Worm (Caenorhabditis elegans): Measurements from ENCODE around the gene F59B10.3.

The F59B10.3 gene

DNA sequence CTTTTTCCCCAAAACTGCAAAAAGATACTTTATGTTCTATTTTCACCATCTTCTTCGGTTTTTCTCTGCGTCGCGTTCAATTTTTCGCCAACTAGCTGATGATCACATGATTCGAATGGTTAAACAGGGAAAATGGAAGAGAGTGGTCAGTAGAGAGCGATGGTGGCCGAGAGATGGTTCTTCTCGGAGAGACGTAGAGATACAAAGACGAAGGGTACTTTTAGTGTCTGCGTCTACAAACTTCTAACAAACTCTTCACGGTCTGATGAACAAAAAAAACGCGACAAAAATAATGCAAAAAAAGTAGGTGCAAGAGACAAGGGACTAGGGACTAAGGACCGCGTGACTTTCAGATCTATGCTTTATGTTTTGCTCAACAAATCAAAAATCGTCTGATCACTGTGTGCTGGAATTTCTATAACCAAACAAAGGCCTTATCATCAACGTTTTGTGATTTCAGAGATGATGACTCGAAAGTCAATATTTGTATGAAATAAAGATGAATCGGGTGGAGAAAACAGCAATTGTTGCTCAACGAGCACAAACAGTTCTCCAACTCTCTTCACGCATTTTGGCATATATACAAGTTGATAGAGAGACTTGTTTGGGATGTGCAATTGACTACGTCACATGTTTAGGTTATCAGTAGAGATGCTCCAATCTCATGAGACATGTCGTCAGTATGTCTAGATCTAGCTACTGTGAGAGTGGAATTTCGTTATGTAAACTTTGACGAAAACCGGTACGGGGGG, 41.8 kb downstream of the F59B10.3 start (continued):
- TF ChIP-seq F23B12.7 (tag; optimal IDR thresholded peaks at IDR 0.05; ENCODE audit: insufficient read depth) (no peak), ekl-4 (GFP tag; IDR thresholded peaks at IDR 0.05) (peak; percentile 71), aptf-3 (GFP tag; IDR thresholded peaks at IDR 0.05) (no peak), Y79H2A.3 (GFP tag; conservative IDR thresholded peaks at IDR 0.05) (no peak), sdz-38 (tag; optimal IDR thresholded peaks at IDR 0.05) (no peak), aptf-2 (GFP tag; conservative IDR thresholded peaks at IDR 0.05) (no peak), F22D6.2 (tag; optimal IDR thresholded peaks at IDR 0.05) (peak; percentile 76), egl-18 (GFP tag; IDR thresholded peaks at IDR 0.05) (no peak), chd-7 (tag; optimal IDR thresholded peaks at IDR 0.05) (peak; percentile 87), unc-62 (GFP tag; optimal IDR thresholded peaks at IDR 0.05) (peak; percentile 51), egl-44 (GFP tag; IDR thresholded peaks at IDR 0.05) (no peak), efl-1 (GFP tag; optimal IDR thresholded peaks at IDR 0.05) (no peak), F33H1.4 (GFP tag; IDR thresholded peaks at IDR 0.05) (0 out of 2 replicates have a peak, but pooled peaks have one; percentile 8), fkh-3 (tag; optimal IDR thresholded peaks at IDR 0.05) (no peak), ceh-58 (GFP tag; IDR thresholded peaks at IDR 0.05) (no peak), B0019.2 (GFP tag; conservative IDR thresholded peaks at IDR 0.05) (no peak), ccch-3 (GFP tag; optimal IDR thresholded peaks at IDR 0.05) (no peak), ets-4 (GFP tag; optimal IDR thresholded peaks at IDR 0.05) (no peak), lag-1 (GFP tag; IDR thresholded peaks at IDR 0.05) (no peak), nhr-120 (GFP tag; IDR thresholded peaks at IDR 0.05) (no peak), rcor-1 (GFP tag; IDR thresholded peaks at IDR 0.05) (peak; percentile 70), attf-6 (GFP tag; IDR thresholded peaks at IDR 0.05) (no peak), pha-4 (tag; optimal IDR thresholded peaks at IDR 0.05) (no peak), B0035.1 (tag; optimal IDR thresholded peaks at IDR 0.05) (peak; percentile 22), C06A6.2 (GFP tag; conservative IDR thresholded peaks at IDR 0.05) (peak; percentile 76), xnd-1 (tag; optimal IDR thresholded peaks at IDR 0.05) (no peak), hmg-20 (GFP tag; IDR thresholded peaks at IDR 0.05) (0 out of 2 replicates have a peak, but pooled peaks have one; percentile 14), nfya-1 (tag; optimal IDR thresholded peaks at IDR 0.05; ENCODE audit: borderline replicate concordance, insufficient read depth) (no peak), nhr-27 (tag; optimal IDR thresholded peaks at IDR 0.05) (no peak), lin-40 (tag; optimal IDR thresholded peaks at IDR 0.05) (peak; percentile 94), zim-3 (tag; optimal IDR thresholded peaks at IDR 0.05) (no peak), ceh-27 (GFP tag; optimal IDR thresholded peaks at IDR 0.05) (peak; percentile 82), madf-3 (GFP tag; IDR thresholded peaks at IDR 0.05) (peak; percentile 81), hlh-26 (GFP tag; conservative IDR thresholded peaks at IDR 0.05) (no peak), hlh-12 (tag; optimal IDR thresholded peaks at IDR 0.05) (no peak), ceh-91 (GFP tag; IDR thresholded peaks at IDR 0.05) (no peak), dox-1 (GFP tag; IDR thresholded peaks at IDR 0.05) (peak; percentile 72), madf-6 (GFP tag; IDR thresholded peaks at IDR 0.05) (no peak), nfya-2 (GFP tag; IDR thresholded peaks at IDR 0.05) (no peak), lsl-1 (GFP tag; optimal IDR thresholded peaks at IDR 0.05) (no peak), let-607 (tag; optimal IDR thresholded peaks at IDR 0.05) (peak in 1 of 2 experiments; percentile 66), lsy-27 (tag; optimal IDR thresholded peaks at IDR 0.05; ENCODE audit: borderline replicate concordance, insufficient read depth) (no peak), mxl-1 (tag; optimal IDR thresholded peaks at IDR 0.05) (no peak), hmg-1.2 (GFP tag; IDR thresholded peaks at IDR 0.05) (peak; percentile 87), D2030.7 (GFP tag; IDR thresholded peaks at IDR 0.05) (no peak), hsf-1 (GFP tag; IDR thresholded peaks at IDR 0.05) (no peak), sptf-2 (GFP tag; optimal IDR thresholded peaks at IDR 0.05) (no peak), T26A5.8 (tag; optimal IDR thresholded peaks at IDR 0.05) (no peak)
